Worm (Caenorhabditis elegans) whole organism, L2 larva: ENCODE results near the gene snb-2.

Experiments used
- C34F6.9 ChIP-seq: fragments of 150-350 bp; optimal IDR thresholded peaks from 2 replicates; lab custom pipeline; 2014; ENCODE audit warnings: missing biosample characterization, missing genetic modification characterization
- F13H6.1 ChIP-seq: sonication (generic microtip); optimal IDR thresholded peaks from 2 replicates; lab custom pipeline; 2016; ENCODE audit warnings: missing genetic modification characterization, missing compliant biosample characterization
- R02D3.7 ChIP-seq: fragments of 150-350 bp; optimal IDR thresholded peaks from 2 replicates; lab custom pipeline; 2014; ENCODE audit warnings: missing biosample characterization, missing genetic modification characterization
- Y55F3AM.14 ChIP-seq: fragments of 200-800 bp; sonication (Bioruptor generic); optimal IDR thresholded peaks from 2 replicates; lab custom pipeline; 2018; ENCODE audit warnings: mild to moderate bottlenecking, missing genetic modification characterization, missing compliant biosample characterization
- ZK546.5 ChIP-seq: sonication (generic microtip); optimal IDR thresholded peaks from 2 replicates; lab custom pipeline; 2017; ENCODE audit warnings: missing biosample characterization, missing genetic modification characterization
- alr-1 ChIP-seq: fragments of 150-350 bp; optimal IDR thresholded peaks from 2 replicates; lab custom pipeline; 2014; ENCODE audit warnings: missing biosample characterization, missing genetic modification characterization
- aly-2 ChIP-seq: fragments of 150-350 bp; optimal IDR thresholded peaks from 2 replicates; lab custom pipeline; 2014; ENCODE audit warnings: missing biosample characterization, missing genetic modification characterization
- ama-1 ChIP-seq: fragments of 150-350 bp; optimal IDR thresholded peaks from 2 replicates; lab custom pipeline; 2018; ENCODE audit warnings: inconsistent platforms
- blmp-1 ChIP-seq: sonication (generic microtip); optimal IDR thresholded peaks from 2 replicates; lab custom pipeline; 2017; ENCODE audit warnings: missing genetic modification characterization, mild to moderate bottlenecking, missing compliant biosample characterization, antibody characterized with exemption, moderate library complexity; ENCODE audit not compliant: insufficient read depth
- ceh-16 ChIP-seq: fragments of 150-350 bp; optimal IDR thresholded peaks from 2 replicates; lab custom pipeline; 2014; ENCODE audit warnings: missing biosample characterization, missing genetic modification characterization
- crh-2 ChIP-seq: sonication (generic microtip); optimal IDR thresholded peaks from 2 replicates; lab custom pipeline; 2017; ENCODE audit warnings: missing biosample characterization, missing genetic modification characterization
- dmd-4 ChIP-seq: sonication (generic microtip); optimal IDR thresholded peaks from 2 replicates; lab custom pipeline; 2017; ENCODE audit warnings: missing biosample characterization, missing genetic modification characterization
- egl-27 ChIP-seq: sonication (generic microtip); optimal IDR thresholded peaks from 3 replicates; lab custom pipeline; 2017; ENCODE audit warnings: missing biosample characterization, missing genetic modification reagents, missing genetic modification characterization
- elt-1 ChIP-seq: fragments of 150-350 bp; optimal IDR thresholded peaks from 2 replicates; lab custom pipeline; 2014; ENCODE audit warnings: missing biosample characterization, missing genetic modification characterization
- elt-3 ChIP-seq: sonication (generic microtip); optimal IDR thresholded peaks from 2 replicates; lab custom pipeline; 2017; ENCODE audit warnings: missing biosample characterization, missing genetic modification characterization
- fos-1 ChIP-seq: fragments of 150-350 bp; optimal IDR thresholded peaks from 2 replicates; lab custom pipeline; 2014; ENCODE audit warnings: missing biosample characterization, missing genetic modification characterization
- gmeb-1 ChIP-seq: fragments of 150-350 bp; optimal IDR thresholded peaks from 2 replicates; lab custom pipeline; 2014; ENCODE audit warnings: missing biosample characterization, missing genetic modification characterization
- lin-11 ChIP-seq: fragments of 150-350 bp; sonication (generic microtip); optimal IDR thresholded peaks from 2 replicates; lab custom pipeline; 2014; ENCODE audit warnings: missing biosample characterization, missing genetic modification characterization, inconsistent platforms, mixed read lengths
- lin-13 ChIP-seq: fragments of 150-350 bp; optimal IDR thresholded peaks from 2 replicates; lab custom pipeline; 2014; ENCODE audit warnings: missing biosample characterization, missing genetic modification reagents, missing genetic modification characterization
- lsy-2 ChIP-seq, 2 experiments: fragments of 150-350 bp in 1 of 2; sonication (generic microtip) in 1 of 2; optimal IDR thresholded peaks; 2 replicates each; lab custom pipeline; 2014 to 2017; ENCODE audit warnings: missing biosample characterization in 2 of 2, missing genetic modification characterization in 2 of 2
- mab-5 ChIP-seq: fragments of 150-350 bp; optimal IDR thresholded peaks from 2 replicates; lab custom pipeline; 2014; ENCODE audit warnings: missing biosample characterization, missing genetic modification characterization
- mbf-1 ChIP-seq: sonication (generic microtip); optimal IDR thresholded peaks from 2 replicates; lab custom pipeline; 2017; ENCODE audit warnings: missing biosample characterization, missing genetic modification characterization
- nhr-10 ChIP-seq: sonication (generic microtip); optimal IDR thresholded peaks from 2 replicates; lab custom pipeline; 2017; ENCODE audit warnings: missing biosample characterization, missing genetic modification characterization
- nhr-11 ChIP-seq: fragments of 150-350 bp; optimal IDR thresholded peaks from 2 replicates; lab custom pipeline; 2014; ENCODE audit warnings: missing biosample characterization, missing genetic modification characterization
- nhr-12 ChIP-seq: fragments of 150-350 bp; optimal IDR thresholded peaks from 2 replicates; lab custom pipeline; 2014; ENCODE audit warnings: missing biosample characterization, missing genetic modification characterization
- nhr-129 ChIP-seq: fragments of 150-350 bp; optimal IDR thresholded peaks from 2 replicates; lab custom pipeline; 2014; ENCODE audit warnings: missing biosample characterization, missing genetic modification characterization
- nhr-21 ChIP-seq: fragments of 150-350 bp; optimal IDR thresholded peaks from 2 replicates; lab custom pipeline; 2014; ENCODE audit warnings: missing biosample characterization, missing genetic modification characterization
- nhr-23 ChIP-seq: fragments of 150-350 bp; optimal IDR thresholded peaks from 2 replicates; lab custom pipeline; 2014; ENCODE audit warnings: missing biosample characterization, missing genetic modification reagents, missing genetic modification characterization
- nhr-237 ChIP-seq: fragments of 150-350 bp; optimal IDR thresholded peaks from 2 replicates; lab custom pipeline; 2014; ENCODE audit warnings: missing biosample characterization, missing genetic modification characterization
- nhr-25 ChIP-seq: fragments of 150-350 bp; sonication (generic microtip); optimal IDR thresholded peaks from 3 replicates; lab custom pipeline; 2014; ENCODE audit warnings: missing biosample characterization, missing genetic modification characterization
- nhr-6 ChIP-seq: fragments of 150-350 bp; optimal IDR thresholded peaks from 2 replicates; lab custom pipeline; 2014; ENCODE audit warnings: missing biosample characterization, missing genetic modification characterization
- nhr-77 ChIP-seq: fragments of 150-350 bp; optimal IDR thresholded peaks from 2 replicates; lab custom pipeline; 2014; ENCODE audit warnings: missing biosample characterization, missing genetic modification characterization
- peb-1 ChIP-seq: fragments of 150-350 bp; optimal IDR thresholded peaks from 2 replicates; lab custom pipeline; 2014; ENCODE audit warnings: missing biosample characterization, missing genetic modification characterization
- sem-4 ChIP-seq: fragments of 150-350 bp; optimal IDR thresholded peaks from 2 replicates; lab custom pipeline; 2014; ENCODE audit warnings: missing biosample characterization, missing genetic modification reagents, missing genetic modification characterization
- skn-1 ChIP-seq: sonication (generic microtip); optimal IDR thresholded peaks from 2 replicates; lab custom pipeline; 2017; ENCODE audit warnings: missing biosample characterization, missing genetic modification characterization
- sma-3 ChIP-seq: sonication (generic microtip); optimal IDR thresholded peaks from 2 replicates; lab custom pipeline; 2016; ENCODE audit warnings: missing genetic modification reagents, missing genetic modification characterization, missing compliant biosample characterization
- sma-9 ChIP-seq, 2 experiments: fragments of 150-350 bp in 1 of 2; sonication (generic microtip) in 1 of 2; optimal IDR thresholded peaks; 2 replicates each; lab custom pipeline; 2014 to 2016; ENCODE audit warnings: missing genetic modification characterization in 2 of 2, mild to moderate bottlenecking in 1 of 2, missing biosample characterization in 1 of 2, missing compliant biosample characterization in 1 of 2, missing genetic modification reagents in 1 of 2, moderate library complexity in 1 of 2
- snpc-4 ChIP-seq: fragments of 150-350 bp; optimal IDR thresholded peaks from 2 replicates; lab custom pipeline; 2014; ENCODE audit warnings: missing biosample characterization, missing genetic modification characterization
- unc-39 ChIP-seq: fragments of 150-350 bp; optimal IDR thresholded peaks from 2 replicates; lab custom pipeline; 2014; ENCODE audit warnings: missing biosample characterization, missing genetic modification characterization
- unc-55 ChIP-seq: fragments of 150-350 bp; sonication (generic microtip); optimal IDR thresholded peaks from 3 replicates; lab custom pipeline; 2014; ENCODE audit warnings: missing biosample characterization, missing genetic modification reagents, missing genetic modification characterization
- unc-62 ChIP-seq: fragments of 150-350 bp; optimal IDR thresholded peaks from 2 replicates; lab custom pipeline; 2014; ENCODE audit warnings: missing biosample characterization, missing genetic modification reagents, missing genetic modification characterization
- zag-1 ChIP-seq: fragments of 150-350 bp; optimal IDR thresholded peaks from 2 replicates; lab custom pipeline; 2014; ENCODE audit warnings: missing biosample characterization, missing genetic modification characterization
- ztf-1 ChIP-seq: fragments of 200-800 bp; sonication (Bioruptor generic); conservative IDR thresholded peaks from 2 replicates; pipeline ENCODE4 v1.3.6; 2022; ENCODE audit warnings: missing genetic modification characterization, missing compliant biosample characterization
- ztf-11 ChIP-seq: sonication (generic microtip); optimal IDR thresholded peaks from 2 replicates; lab custom pipeline; 2017; ENCODE audit warnings: missing biosample characterization, missing genetic modification characterization
- ztf-4 ChIP-seq: fragments of 150-350 bp; optimal IDR thresholded peaks from 2 replicates; lab custom pipeline; 2014; ENCODE audit warnings: missing biosample characterization, missing genetic modification characterization

The snb-2 gene

DNA sequence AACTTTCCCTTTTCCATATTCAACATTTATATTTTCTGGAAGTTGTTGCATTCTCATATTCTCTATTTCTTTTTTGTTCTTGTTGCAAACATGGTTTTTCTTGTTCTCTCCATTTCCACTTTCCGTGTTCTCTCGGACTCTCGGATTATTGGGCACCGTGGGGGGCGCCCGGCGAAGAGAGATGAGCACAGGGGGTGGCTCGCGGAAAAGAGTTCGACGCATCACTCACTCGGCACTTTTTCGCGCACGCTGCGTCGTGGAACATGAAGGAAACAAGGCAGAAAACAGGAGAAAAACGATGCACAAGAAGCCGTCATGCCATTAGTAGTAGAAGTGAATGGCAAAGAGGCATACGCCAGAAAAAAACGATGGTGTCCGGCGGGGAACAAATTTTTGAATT is 19.1 kb downstream of the snb-2 start:
- TF ChIP-seq mab-5 (tag; lab: Kevin White, UChicago) (peak; percentile 9), lin-11 (tag; lab: Kevin White, UChicago) (no peak), ceh-16 (tag; lab: Kevin White, UChicago) (no peak), ZK546.5 (tag; lab: Kevin White, UChicago) (no peak), C34F6.9 (tag; lab: Kevin White, UChicago) (peak; percentile 15), unc-55 (peak; percentile 6)

DNA sequence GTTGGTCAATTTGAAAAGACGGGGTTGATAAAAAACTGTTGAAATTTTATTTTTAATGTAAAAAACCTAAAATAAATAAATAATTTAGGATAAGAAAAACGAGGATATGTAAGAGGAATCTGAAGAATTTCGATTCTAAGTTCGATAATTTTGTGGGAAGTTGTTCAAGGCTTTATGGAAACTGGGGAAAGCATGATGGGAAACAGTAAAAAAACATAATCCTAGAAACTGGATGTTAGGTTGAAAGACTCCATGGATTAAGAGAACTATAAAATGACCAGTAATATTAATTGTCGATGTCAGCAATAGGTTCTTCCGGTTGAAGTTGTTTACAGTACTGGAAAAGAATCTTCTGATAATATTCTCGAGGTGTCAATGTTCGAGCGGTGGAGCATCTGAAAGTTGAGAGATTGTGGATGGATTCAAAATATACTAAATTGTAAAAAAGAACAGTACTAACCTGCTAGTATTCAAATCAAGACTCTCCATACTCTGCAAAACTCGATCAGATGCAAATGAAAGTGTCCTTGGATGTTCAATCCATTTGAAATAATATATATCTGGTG is 25.4 kb downstream of the snb-2 start:
- TF ChIP-seq blmp-1 (tag; lab: Kevin White, UChicago) (no peak), nhr-12 (no peak), nhr-11 (tag; lab: Kevin White, UChicago) (no peak), mbf-1 (tag; lab: Kevin White, UChicago) (no peak), lin-13 (GFP tag; lab: Kevin White, UChicago) (no peak), nhr-23 (tag; lab: Kevin White, UChicago) (no peak), snpc-4 (tag; lab: Kevin White, UChicago) (no peak), lsy-2 (tag; optimal IDR thresholded peaks at IDR 0.05; lab: Kevin White, UChicago) (peak in 1 of 2 experiments; percentile 18), sma-9 (GFP tag; optimal IDR thresholded peaks at IDR 0.05; lab: Kevin White, UChicago) (peak; percentile 26), sma-9 (tag; optimal IDR thresholded peaks at IDR 0.05; lab: Kevin White, UChicago) (no peak), mab-5 (tag; lab: Kevin White, UChicago) (no peak), dmd-4 (tag; lab: Kevin White, UChicago) (no peak), ama-1 (lab: Kevin White, UChicago) (no peak), peb-1 (tag; lab: Kevin White, UChicago) (no peak), nhr-21 (tag; lab: Kevin White, UChicago) (peak; percentile 15), elt-3 (tag; lab: Kevin White, UChicago) (no peak)

DNA sequence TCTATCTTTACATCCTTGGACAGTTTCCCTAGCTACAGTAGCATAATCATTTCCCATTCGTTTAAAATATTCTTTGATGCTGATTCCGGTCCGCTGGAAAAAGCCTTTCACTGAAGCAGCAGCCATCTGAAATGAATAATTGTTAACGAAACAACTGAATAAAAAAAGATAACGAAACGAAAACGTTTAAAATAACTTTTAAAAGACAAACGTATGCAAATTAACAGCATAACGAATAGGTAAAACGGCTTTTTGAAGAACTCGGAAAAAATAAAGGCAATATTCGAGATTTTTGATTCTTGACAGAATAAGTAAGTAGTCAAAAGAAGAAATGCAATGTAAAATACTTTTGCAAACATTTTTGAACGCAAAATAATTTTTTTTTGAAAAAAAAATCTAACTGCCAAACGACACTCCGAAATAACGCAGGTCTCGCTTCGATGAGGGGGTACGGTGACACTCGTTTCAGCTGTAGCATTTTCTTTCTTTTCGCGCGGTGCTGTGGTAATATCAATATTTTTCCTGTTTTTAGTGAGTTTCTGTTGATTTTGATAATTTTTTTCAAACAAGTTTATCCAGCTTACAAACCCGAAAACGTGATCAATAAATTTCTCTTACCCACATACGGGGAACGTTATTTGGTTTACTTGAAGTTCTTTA is 27.7 kb downstream of the snb-2 start, which contains the start of the genes R04F11.5 and R04F11.2:
TSS of gene R04F11.5 (minus strand) at position 126 of the 660 bp plus-strand sequence.
TSS of gene R04F11.2 (plus strand) at position 488 of the 660 bp plus-strand sequence.
- TF ChIP-seq elt-3 (tag; lab: Kevin White, UChicago) (no peak), sma-3 (GFP tag; lab: Kevin White, UChicago) (peak; percentile 71), nhr-237 (no peak), lin-11 (tag; lab: Kevin White, UChicago) (peak; percentile 58), nhr-12 (no peak), nhr-129 (tag; lab: Kevin White, UChicago) (peak; percentile 83), nhr-25 (tag; lab: Kevin White, UChicago) (peak; percentile 80), dmd-4 (tag; lab: Kevin White, UChicago) (no peak), nhr-11 (tag; lab: Kevin White, UChicago) (no peak), unc-62 (no peak), C34F6.9 (tag; lab: Kevin White, UChicago) (peak; percentile 94), fos-1 (tag; lab: Kevin White, UChicago) (peak; percentile 72), ceh-16 (tag; lab: Kevin White, UChicago) (peak; percentile 16), unc-55 (peak; percentile 95), F13H6.1 (tag; lab: Kevin White, UChicago) (no peak), nhr-6 (no peak), nhr-23 (tag; lab: Kevin White, UChicago) (no peak), ztf-4 (peak; percentile 25), gmeb-1 (tag; lab: Kevin White, UChicago) (peak; percentile 83), aly-2 (no peak), zag-1 (no peak), peb-1 (tag; lab: Kevin White, UChicago) (no peak), sem-4 (tag; lab: Kevin White, UChicago) (peak; percentile 68), mab-5 (tag; lab: Kevin White, UChicago) (peak; percentile 55), nhr-10 (tag; lab: Kevin White, UChicago) (no peak), unc-39 (no peak), mbf-1 (tag; lab: Kevin White, UChicago) (no peak), lin-13 (GFP tag; lab: Kevin White, UChicago) (peak; percentile 81), Y55F3AM.14 (no peak), blmp-1 (tag; lab: Kevin White, UChicago) (no peak), ztf-11 (no peak), R02D3.7 (tag; lab: Kevin White, UChicago) (no peak), crh-2 (tag; lab: Kevin White, UChicago) (peak; percentile 88), lsy-2 (tag; optimal IDR thresholded peaks at IDR 0.05; lab: Kevin White, UChicago) (peak; percentile 95 to 99), egl-27 (tag; lab: Kevin White, UChicago) (no peak), ztf-1 (GFP tag; lab: Robert Waterston, UW) (no peak), ama-1 (lab: Kevin White, UChicago) (peak; percentile 39), alr-1 (tag; lab: Kevin White, UChicago) (no peak), snpc-4 (tag; lab: Kevin White, UChicago) (peak; percentile 27), sma-9 (GFP tag; optimal IDR thresholded peaks at IDR 0.05; lab: Kevin White, UChicago) (peak; percentile 75), sma-9 (tag; optimal IDR thresholded peaks at IDR 0.05; lab: Kevin White, UChicago) (no peak), elt-1 (no peak), nhr-77 (tag; lab: Kevin White, UChicago) (peak; percentile 24), skn-1 (tag; lab: Kevin White, UChicago) (no peak)
